Worm (Caenorhabditis elegans) whole organism, L3 larva: ENCODE results near the gene cyn-1.

ENCODE experiments used
- R02D3.7 ChIP-seq: fragments of 150-350 bp; optimal IDR thresholded peaks from 2 replicates; lab custom pipeline; 2014; ENCODE audit warnings: missing biosample characterization, missing genetic modification characterization
- aly-2 ChIP-seq: fragments of 150-350 bp; optimal IDR thresholded peaks from 2 replicates; lab custom pipeline; 2014; ENCODE audit warnings: missing biosample characterization, missing genetic modification characterization
- ama-1 ChIP-seq: fragments of 150-350 bp; optimal IDR thresholded peaks from 2 replicates; lab custom pipeline; 2018
- ceh-16 ChIP-seq: sonication (generic microtip); optimal IDR thresholded peaks from 2 replicates; lab custom pipeline; 2017; ENCODE audit warnings: missing biosample characterization, missing genetic modification characterization
- ceh-28 ChIP-seq: fragments of 150-350 bp; optimal IDR thresholded peaks from 2 replicates; lab custom pipeline; 2014; ENCODE audit warnings: missing biosample characterization, missing genetic modification reagents, missing genetic modification characterization
- ceh-82 ChIP-seq: fragments of 150-350 bp; optimal IDR thresholded peaks from 2 replicates; lab custom pipeline; 2014; ENCODE audit warnings: missing biosample characterization, missing genetic modification characterization
- ceh-9 ChIP-seq: sonication (generic microtip); optimal IDR thresholded peaks from 2 replicates; lab custom pipeline; 2018; ENCODE audit warnings: missing biosample characterization, missing genetic modification characterization
- egl-27 ChIP-seq: sonication (generic microtip); optimal IDR thresholded peaks from 4 replicates; lab custom pipeline; 2017; ENCODE audit warnings: missing biosample characterization, missing genetic modification reagents, missing genetic modification characterization
- elt-1 ChIP-seq: fragments of 150-350 bp; optimal IDR thresholded peaks from 2 replicates; lab custom pipeline; 2014; ENCODE audit warnings: missing biosample characterization, missing genetic modification characterization
- elt-2 ChIP-seq: sonication (generic microtip); optimal IDR thresholded peaks from 2 replicates; lab custom pipeline; 2016; ENCODE audit warnings: missing genetic modification reagents, mild to moderate bottlenecking, missing genetic modification characterization, missing compliant biosample characterization
- elt-3 ChIP-seq, 3 experiments: fragments of 150-350 bp in 1 of 3; sonication (generic microtip) in 2 of 3; optimal IDR thresholded peaks; 2 replicates in 2 of 3; 4 replicates in 1 of 3; lab custom pipeline; 2014 to 2017; ENCODE audit warnings: missing biosample characterization in 3 of 3, missing genetic modification characterization in 3 of 3
- fkh-2 ChIP-seq: fragments of 150-350 bp; optimal IDR thresholded peaks from 2 replicates; lab custom pipeline; 2014; ENCODE audit warnings: missing biosample characterization, missing genetic modification reagents, missing genetic modification characterization
- fos-1 ChIP-seq: fragments of 150-350 bp; optimal IDR thresholded peaks from 2 replicates; lab custom pipeline; 2014; ENCODE audit warnings: missing biosample characterization, missing genetic modification characterization
- hmg-11 ChIP-seq: sonication (generic microtip); optimal IDR thresholded peaks from 2 replicates; lab custom pipeline; 2016; ENCODE audit warnings: missing genetic modification characterization, missing compliant biosample characterization
- jun-1 ChIP-seq: fragments of 150-350 bp; optimal IDR thresholded peaks from 2 replicates; lab custom pipeline; 2014; ENCODE audit warnings: missing biosample characterization, missing genetic modification reagents, missing genetic modification characterization
- lin-15B ChIP-seq: fragments of 150-350 bp; optimal IDR thresholded peaks from 2 replicates; lab custom pipeline; 2014; ENCODE audit warnings: missing biosample characterization, missing genetic modification characterization
- lin-39 ChIP-seq: fragments of 150-350 bp; optimal IDR thresholded peaks from 2 replicates; lab custom pipeline; 2018; ENCODE audit warnings: missing biosample characterization, missing genetic modification reagents, missing genetic modification characterization
- lsy-12 ChIP-seq: sonication (generic microtip); optimal IDR thresholded peaks from 2 replicates; lab custom pipeline; 2016; ENCODE audit warnings: mild to moderate bottlenecking, missing genetic modification characterization, missing compliant biosample characterization
- mdl-1 ChIP-seq: fragments of 150-350 bp; optimal IDR thresholded peaks from 2 replicates; lab custom pipeline; 2014; ENCODE audit warnings: missing biosample characterization, missing genetic modification characterization
- mml-1 ChIP-seq: fragments of 150-350 bp; sonication (generic microtip); optimal IDR thresholded peaks from 3 replicates; lab custom pipeline; 2014; ENCODE audit warnings: missing biosample characterization, missing genetic modification characterization
- nfya-1 ChIP-seq: sonication (generic microtip); optimal IDR thresholded peaks from 2 replicates; lab custom pipeline; 2017; ENCODE audit warnings: missing genetic modification characterization, mild to moderate bottlenecking, missing compliant biosample characterization, antibody characterized with exemption, moderate library complexity; ENCODE audit not compliant: insufficient read depth
- nhr-11 ChIP-seq: fragments of 150-350 bp; optimal IDR thresholded peaks from 2 replicates; lab custom pipeline; 2014; ENCODE audit warnings: missing biosample characterization, missing genetic modification characterization
- nhr-12 ChIP-seq: fragments of 150-350 bp; optimal IDR thresholded peaks from 2 replicates; lab custom pipeline; 2014; ENCODE audit warnings: missing biosample characterization, missing genetic modification characterization
- nhr-23 ChIP-seq: fragments of 150-350 bp; optimal IDR thresholded peaks from 2 replicates; lab custom pipeline; 2014; ENCODE audit warnings: missing biosample characterization, missing genetic modification reagents, missing genetic modification characterization
- nhr-25 ChIP-seq: sonication (generic microtip); optimal IDR thresholded peaks from 2 replicates; lab custom pipeline; 2017; ENCODE audit warnings: missing biosample characterization, missing genetic modification characterization
- nhr-43 ChIP-seq: sonication (generic microtip); optimal IDR thresholded peaks from 2 replicates; lab custom pipeline; 2016; ENCODE audit warnings: mild to moderate bottlenecking, missing genetic modification characterization, missing compliant biosample characterization; ENCODE audit not compliant: poor library complexity, severe bottlenecking
- nhr-67 ChIP-seq: fragments of 150-350 bp; optimal IDR thresholded peaks from 2 replicates; lab custom pipeline; 2014; ENCODE audit warnings: missing biosample characterization, missing genetic modification characterization
- nhr-76 ChIP-seq: fragments of 150-350 bp; sonication (generic microtip); optimal IDR thresholded peaks from 5 replicates; lab custom pipeline; 2014; ENCODE audit warnings: missing biosample characterization, missing genetic modification characterization
- pha-4 ChIP-seq: fragments of 150-350 bp; optimal IDR thresholded peaks from 2 replicates; lab custom pipeline; 2014; ENCODE audit warnings: missing biosample characterization, missing genetic modification reagents, missing genetic modification characterization
- pqm-1 ChIP-seq: fragments of 150-350 bp; optimal IDR thresholded peaks from 2 replicates; lab custom pipeline; 2017; ENCODE audit warnings: missing biosample characterization, missing genetic modification characterization, inconsistent platforms
- sea-2 ChIP-seq: fragments of 150-350 bp; sonication (generic microtip); optimal IDR thresholded peaks from 4 replicates; lab custom pipeline; 2014; ENCODE audit warnings: missing biosample characterization, missing genetic modification reagents, missing genetic modification characterization
- skn-1 ChIP-seq: fragments of 150-350 bp; optimal IDR thresholded peaks from 2 replicates; lab custom pipeline; 2014; ENCODE audit warnings: missing biosample characterization, missing genetic modification characterization
- snpc-4 ChIP-seq: fragments of 150-350 bp; optimal IDR thresholded peaks from 2 replicates; lab custom pipeline; 2014; ENCODE audit warnings: missing biosample characterization, missing genetic modification characterization
- tbx-2 ChIP-seq: sonication (generic microtip); optimal IDR thresholded peaks from 2 replicates; lab custom pipeline; 2016; ENCODE audit warnings: mild to moderate bottlenecking, missing genetic modification characterization, missing compliant biosample characterization
- unc-62 ChIP-seq: fragments of 150-350 bp; sonication (generic microtip); optimal IDR thresholded peaks from 4 replicates; lab custom pipeline; 2014; ENCODE audit warnings: missing biosample characterization, missing genetic modification reagents, missing genetic modification characterization
- zag-1 ChIP-seq: fragments of 150-350 bp; optimal IDR thresholded peaks from 2 replicates; lab custom pipeline; 2014; ENCODE audit warnings: missing biosample characterization, missing genetic modification characterization
- ztf-11 ChIP-seq: fragments of 150-350 bp; optimal IDR thresholded peaks from 2 replicates; lab custom pipeline; 2014; ENCODE audit warnings: missing biosample characterization, missing genetic modification characterization
- ztf-4 ChIP-seq: fragments of 150-350 bp; optimal IDR thresholded peaks from 2 replicates; lab custom pipeline; 2014; ENCODE audit warnings: missing biosample characterization, missing genetic modification characterization

The cyn-1 gene

ce11 chrV:14354258-14354877 is 1.5 kb upstream of the cyn-1 start, which contains the start of gene Y49A3A.3 (continued):
- TF ChIP-seq jun-1 (tag; lab: Kevin White, UChicago) (peak; percentile 41), lin-15B (tag; lab: Kevin White, UChicago) (no peak), lin-39 (no peak), R02D3.7 (tag; lab: Kevin White, UChicago) (no peak), mml-1 (tag; lab: Kevin White, UChicago) (no peak), nhr-76 (tag; lab: Kevin White, UChicago) (no peak), sea-2 (GFP tag; lab: Kevin White, UChicago) (no peak), fos-1 (tag; lab: Kevin White, UChicago) (no peak), elt-1 (tag; lab: Kevin White, UChicago) (no peak), elt-2 (tag; lab: Kevin White, UChicago) (peak; percentile 48), ceh-16 (tag; lab: Kevin White, UChicago) (no peak), nhr-43 (tag; lab: Kevin White, UChicago) (peak; percentile 69)

- peak; percentile 86 for TF ChIP-seq nfya-1
Measured at ce11 chrV:14357347-14357746, 1.5 kb downstream of the cyn-1 start.

ce11 chrV:14358577-14358976 is 2.7 kb downstream of the cyn-1 start, which contains the start of gene Y49A3A.4:
Y49A3A.4 (minus strand) TSS chrV:14358890.
- TF ChIP-seq ceh-9 (tag; lab: Kevin White, UChicago) (no peak), snpc-4 (peak; percentile 77), nhr-12 (tag; lab: Kevin White, UChicago) (no peak), egl-27 (tag; lab: Kevin White, UChicago) (no peak), lsy-12 (no peak), nfya-1 (peak; percentile 14), nhr-67 (tag; lab: Kevin White, UChicago) (no peak), elt-2 (tag; lab: Kevin White, UChicago) (peak; percentile 11)

ce11 chrV:14361973-14362372 is 6.1 kb downstream of the cyn-1 start:
- no peak for TF ChIP-seq pha-4
- no peak for TF ChIP-seq jun-1 (tag; lab: Kevin White, UChicago)
- TF ChIP-seq nhr-12 (tag; lab: Kevin White, UChicago): no peak
- TF ChIP-seq nhr-11 (tag; lab: Kevin White, UChicago): no peak
- TF ChIP-seq zag-1 (tag; lab: Kevin White, UChicago): no peak
- TF ChIP-seq skn-1 (tag; lab: Kevin White, UChicago): no peak
- no peak for TF ChIP-seq lin-39
- no peak for TF ChIP-seq ceh-82 (tag; lab: Kevin White, UChicago)
- TF ChIP-seq ztf-11: no peak
- TF ChIP-seq mml-1 (tag; lab: Kevin White, UChicago): no peak
- no peak for TF ChIP-seq pqm-1 (tag; lab: Kevin White, UChicago)
- TF ChIP-seq, all 47 proteins: peak for 0

- TF ChIP-seq zag-1 (tag; lab: Kevin White, UChicago): no peak
- TF ChIP-seq egl-27 (tag; lab: Kevin White, UChicago): no peak
- TF ChIP-seq nhr-25: peak; percentile 88
- TF ChIP-seq nfya-1: peak; percentile 100
- no peak for TF ChIP-seq ceh-28 (tag; lab: Kevin White, UChicago)
- peak; percentile 29 for TF ChIP-seq lsy-12
- no peak for TF ChIP-seq sea-2 (GFP tag; lab: Kevin White, UChicago)
- peak; percentile 14 for TF ChIP-seq nhr-23 (tag; lab: Kevin White, UChicago)
- TF ChIP-seq elt-3 (tag; optimal IDR thresholded peaks at IDR 0.05; lab: Kevin White, UChicago): no peak
- TF ChIP-seq nhr-76 (tag; lab: Kevin White, UChicago): no peak
- peak; percentile 35 for TF ChIP-seq ama-1 (lab: Kevin White, UChicago)
- TF ChIP-seq mdl-1 (tag; lab: Kevin White, UChicago): no peak
- TF ChIP-seq mml-1 (tag; lab: Kevin White, UChicago): no peak
- TF ChIP-seq hmg-11 (tag; lab: Kevin White, UChicago): peak; percentile 66
- peak; percentile 47 for TF ChIP-seq lin-39
- TF ChIP-seq nhr-43 (tag; lab: Kevin White, UChicago): peak; percentile 46
- TF ChIP-seq ztf-11: peak; percentile 33
- TF ChIP-seq tbx-2 (tag; lab: Kevin White, UChicago): no peak
- no peak for TF ChIP-seq elt-2 (tag; lab: Kevin White, UChicago)
- TF ChIP-seq fos-1 (tag; lab: Kevin White, UChicago): no peak
- no peak for TF ChIP-seq pha-4
- TF ChIP-seq ztf-4 (tag; lab: Kevin White, UChicago): no peak
- no peak for TF ChIP-seq unc-62 (GFP tag; lab: Kevin White, UChicago)
- TF ChIP-seq aly-2 (tag; lab: Kevin White, UChicago): no peak
- TF ChIP-seq snpc-4: no peak
- no peak for TF ChIP-seq fkh-2 (tag; lab: Kevin White, UChicago)
Measured at ce11 chrV:14364586-14365248, 8.8 kb downstream of the cyn-1 start.
